Worm (Caenorhabditis elegans) whole organism, mixed stage, embryonic: ENCODE measurements around the gene srr-1.

Experiments used
- mab-5 ChIP-seq: fragments of 150-350 bp; optimal IDR thresholded peaks from 2 replicates; lab custom pipeline; 2014; ENCODE audit warnings: missing biosample characterization, missing genetic modification characterization
- nhr-237 ChIP-seq: fragments of 150-350 bp; optimal IDR thresholded peaks from 2 replicates; lab custom pipeline; 2014; ENCODE audit warnings: missing biosample characterization, missing genetic modification characterization
- pha-4 ChIP-seq: fragments of 150-350 bp; optimal IDR thresholded peaks from 2 replicates; lab custom pipeline; 2018; ENCODE audit warnings: missing biosample characterization, missing genetic modification reagents, missing genetic modification characterization
- snpc-4 ChIP-seq: fragments of 150-350 bp; optimal IDR thresholded peaks from 2 replicates; lab custom pipeline; 2014; ENCODE audit warnings: missing biosample characterization, missing genetic modification characterization
- unc-62 ChIP-seq: fragments of 150-350 bp; optimal IDR thresholded peaks from 2 replicates; lab custom pipeline; 2014; ENCODE audit warnings: missing biosample characterization, missing genetic modification reagents, missing genetic modification characterization

DNA sequence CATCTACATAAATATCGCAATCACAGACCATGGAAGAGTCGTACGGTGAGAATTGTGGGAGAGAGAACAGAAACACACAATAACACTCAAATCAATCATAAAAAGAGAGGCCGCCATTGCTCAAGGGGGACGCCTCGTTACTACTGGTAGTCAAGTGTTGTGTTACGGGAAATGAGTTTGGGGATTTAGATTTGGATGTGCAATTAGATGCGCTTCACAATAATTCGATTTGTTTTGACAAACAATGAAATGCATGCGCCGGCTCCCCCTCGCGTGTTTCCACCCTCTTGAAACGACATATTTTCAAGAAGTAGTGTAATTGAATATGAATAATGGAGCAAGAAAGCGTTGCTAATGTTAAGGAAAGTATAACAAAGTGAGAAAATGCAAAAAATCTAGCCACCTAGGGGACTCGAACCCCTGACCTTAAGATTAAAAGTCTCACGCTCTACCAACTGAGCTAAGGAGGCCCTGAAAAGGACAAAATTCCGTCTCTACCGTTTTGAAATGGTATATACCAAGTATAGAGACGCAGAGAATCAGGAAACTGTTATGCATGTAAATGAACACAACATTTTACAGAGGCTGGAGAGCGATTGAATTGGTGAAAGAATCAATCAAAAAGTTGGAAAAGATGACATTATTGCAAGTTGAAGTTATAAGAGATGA lies 26.8 kb downstream of the srr-1 start:
- TF ChIP-seq unc-62 (no peak), snpc-4 (tag; lab: Kevin White, UChicago) (no peak), mab-5 (no peak), pha-4 (no peak), nhr-237 (tag; lab: Kevin White, UChicago) (no peak)
